Fruit fly (Drosophila melanogaster) whole organism, embryonic: ENCODE results near the gene Bap60.

Experiments used
- BtbVII ChIP-seq: fragments of 200-800 bp; sonication (Bioruptor generic); optimal IDR thresholded peaks from 3 replicates; lab custom pipeline; 2017; ENCODE audit warnings: missing biosample characterization, mild to moderate bottlenecking, missing genetic modification characterization
- CG10267 ChIP-seq: fragments of 200-800 bp; sonication (Bioruptor generic); optimal IDR thresholded peaks from 2 replicates; lab custom pipeline; 2018; ENCODE audit warnings: missing biosample characterization, mild to moderate bottlenecking, missing genetic modification characterization, moderate library complexity
- CG10366 ChIP-seq: fragments of 200-800 bp; sonication (Bioruptor generic); IDR thresholded peaks from 2 replicates; pipeline ENCODE4 v1.3.6; 2022; ENCODE audit warnings: missing biosample characterization, missing genetic modification characterization
- CG10431 ChIP-seq: fragments of 200-800 bp; sonication (Bioruptor generic); optimal IDR thresholded peaks from 3 replicates; lab custom pipeline; 2018; ENCODE audit warnings: missing biosample characterization, mild to moderate bottlenecking, missing genetic modification characterization
- CG10979 ChIP-seq: fragments of 200-800 bp; sonication (Bioruptor generic); optimal IDR thresholded peaks from 2 replicates; lab custom pipeline; 2018; ENCODE audit warnings: missing biosample characterization, mild to moderate bottlenecking, missing genetic modification characterization, moderate library complexity
- CG12659 ChIP-seq: fragments of 200-800 bp; sonication (Bioruptor generic); optimal IDR thresholded peaks from 3 replicates; lab custom pipeline; 2017; ENCODE audit warnings: mild to moderate bottlenecking, missing biosample characterization, missing genetic modification reagents, missing genetic modification characterization
- CG12744 ChIP-seq: fragments of 200-800 bp; sonication (Bioruptor generic); optimal IDR thresholded peaks from 2 replicates; lab custom pipeline; 2016; ENCODE audit warnings: missing biosample characterization, missing genetic modification characterization
- CG12942 ChIP-seq: fragments of 200-800 bp; sonication (Bioruptor generic); optimal IDR thresholded peaks from 3 replicates; lab custom pipeline; 2016; ENCODE audit warnings: missing biosample characterization, missing genetic modification characterization
- CG14050 ChIP-seq: fragments of 200-800 bp; sonication (Bioruptor generic); IDR thresholded peaks from 3 replicates; pipeline ENCODE4 v1.3.6; 2022; ENCODE audit warnings: missing biosample characterization, missing genetic modification characterization
- CG15011 ChIP-seq: fragments of 200-800 bp; sonication (Bioruptor generic); optimal IDR thresholded peaks from 3 replicates; lab custom pipeline; 2018; ENCODE audit warnings: missing biosample characterization, mild to moderate bottlenecking, missing genetic modification characterization
- CG18011 ChIP-seq: fragments of 200-800 bp; sonication (Bioruptor generic); optimal IDR thresholded peaks from 2 replicates; lab custom pipeline; 2017; ENCODE audit warnings: missing biosample characterization, missing genetic modification characterization, mild to moderate bottlenecking, moderate library complexity, missing genotype
- CG18262 ChIP-seq: fragments of 200-800 bp; optimal IDR thresholded peaks from 3 replicates; lab custom pipeline; 2019; ENCODE audit warnings: missing biosample characterization, mild to moderate bottlenecking, missing genetic modification characterization, moderate library complexity
- CG18599 ChIP-seq: fragments of 200-800 bp; sonication (Bioruptor generic); optimal IDR thresholded peaks from 3 replicates; lab custom pipeline; 2017; ENCODE audit warnings: missing biosample characterization, missing genetic modification characterization, mild to moderate bottlenecking, moderate library complexity, missing genetic modification reagents
- CG18764 ChIP-seq: fragments of 200-800 bp; sonication (Bioruptor generic); optimal IDR thresholded peaks from 3 replicates; lab custom pipeline; 2016; ENCODE audit warnings: missing biosample characterization, missing genetic modification characterization
- CG2712 ChIP-seq: fragments of 200-800 bp; optimal IDR thresholded peaks from 3 replicates; lab custom pipeline; 2019; ENCODE audit warnings: missing biosample characterization, mild to moderate bottlenecking, missing genetic modification characterization, moderate library complexity
- CG31441 ChIP-seq: fragments of 200-800 bp; sonication (Bioruptor generic); IDR thresholded peaks from 2 replicates; pipeline ENCODE4 v1.3.6; 2022; ENCODE audit warnings: missing biosample characterization, missing genetic modification characterization
- CG3281 ChIP-seq: fragments of 200-800 bp; sonication (Bioruptor generic); optimal IDR thresholded peaks from 3 replicates; lab custom pipeline; 2017; ENCODE audit warnings: missing biosample characterization, mild to moderate bottlenecking, missing genetic modification characterization
- CG4282 ChIP-seq: fragments of 200-800 bp; sonication (Bioruptor generic); optimal IDR thresholded peaks from 2 replicates; lab custom pipeline; 2016; ENCODE audit warnings: missing biosample characterization, missing genetic modification characterization
- CG4328 ChIP-seq: fragments of 200-800 bp; sonication (Bioruptor generic); optimal IDR thresholded peaks from 3 replicates; lab custom pipeline; 2017; ENCODE audit warnings: missing biosample characterization, missing genetic modification reagents, missing genetic modification characterization
- CG4404 ChIP-seq: fragments of 200-800 bp; sonication (Bioruptor generic); IDR thresholded peaks from 2 replicates; pipeline ENCODE4 v1.3.6; 2022; ENCODE audit warnings: missing biosample characterization, missing genetic modification characterization
- CG5953 ChIP-seq: fragments of 200-800 bp; sonication (Bioruptor generic); IDR thresholded peaks from 2 replicates; pipeline ENCODE4 v1.3.6; 2022; ENCODE audit warnings: missing biosample characterization, missing genetic modification characterization
- CG9437 ChIP-seq: fragments of 200-800 bp; sonication (Bioruptor generic); optimal IDR thresholded peaks from 2 replicates; lab custom pipeline; 2018; ENCODE audit warnings: missing biosample characterization, mild to moderate bottlenecking, missing genetic modification characterization
- D19A ChIP-seq: fragments of 200-800 bp; optimal IDR thresholded peaks from 3 replicates; lab custom pipeline; 2019; ENCODE audit warnings: missing biosample characterization, mild to moderate bottlenecking, missing genetic modification characterization, moderate library complexity
- Dad ChIP-seq: fragments of 200-800 bp; sonication (Bioruptor generic); optimal IDR thresholded peaks from 3 replicates; lab custom pipeline; 2016; ENCODE audit warnings: missing biosample characterization, missing genetic modification characterization
- Fer2 ChIP-seq: fragments of 200-800 bp; sonication (Bioruptor generic); optimal IDR thresholded peaks from 2 replicates; lab custom pipeline; 2018; ENCODE audit warnings: missing biosample characterization, mild to moderate bottlenecking, missing genetic modification characterization, moderate library complexity
- HHEX ChIP-seq: fragments of 200-800 bp; sonication (Bioruptor generic); optimal IDR thresholded peaks from 3 replicates; lab custom pipeline; 2017; ENCODE audit warnings: missing biosample characterization, mild to moderate bottlenecking, missing genetic modification characterization, missing genetic modification reagents
- MTF-1 ChIP-seq: fragments of 200-800 bp; sonication (Bioruptor generic); optimal IDR thresholded peaks from 2 replicates; lab custom pipeline; 2018; ENCODE audit warnings: missing biosample characterization, mild to moderate bottlenecking, missing genetic modification characterization, borderline replicate concordance
- Med ChIP-seq: fragments of 200-800 bp; sonication (Bioruptor generic); peaks from one replicate; lab custom pipeline; 2016; ENCODE audit warnings: missing biosample characterization, missing genetic modification characterization, mild to moderate bottlenecking, inconsistent platforms, moderate library complexity
- NfI ChIP-seq: fragments of 200-800 bp; sonication (Bioruptor generic); optimal IDR thresholded peaks from 3 replicates; lab custom pipeline; 2018; ENCODE audit warnings: missing biosample characterization, mild to moderate bottlenecking, missing genetic modification characterization, moderate library complexity
- PHDP ChIP-seq: fragments of 200-800 bp; sonication (Bioruptor generic); optimal IDR thresholded peaks from 3 replicates; lab custom pipeline; 2018; ENCODE audit warnings: missing biosample characterization, mild to moderate bottlenecking, missing genetic modification characterization, moderate library complexity
- Sry-β ChIP-seq: fragments of 200-800 bp; sonication (Bioruptor generic); optimal IDR thresholded peaks from 2 replicates; lab custom pipeline; 2018; ENCODE audit warnings: missing biosample characterization, mild to moderate bottlenecking, missing genetic modification characterization, moderate library complexity
- TFAM ChIP-seq: fragments of 200-800 bp; sonication (Bioruptor generic); optimal IDR thresholded peaks from 2 replicates; lab custom pipeline; 2017; ENCODE audit warnings: missing biosample characterization, missing genetic modification characterization, inconsistent platforms
- Xbp1 ChIP-seq: fragments of 200-800 bp; sonication (Bioruptor generic); optimal IDR thresholded peaks from 3 replicates; lab custom pipeline; 2016; ENCODE audit warnings: missing biosample characterization, mild to moderate bottlenecking, missing genetic modification characterization
- cas ChIP-seq: fragments of 200-800 bp; sonication (Bioruptor generic); IDR thresholded peaks from 2 replicates; pipeline ENCODE4 v1.3.6; 2022; ENCODE audit warnings: missing biosample characterization, missing genetic modification characterization
- caup ChIP-seq: fragments of 200-800 bp; sonication (Bioruptor generic); optimal IDR thresholded peaks from 3 replicates; lab custom pipeline; 2017; ENCODE audit warnings: missing biosample characterization, mild to moderate bottlenecking, missing genetic modification characterization, moderate library complexity; ENCODE audit not compliant: severe bottlenecking
- chif ChIP-seq, 2 experiments: fragments of 200-800 bp; sonication (Bioruptor generic); optimal IDR thresholded peaks; 3 replicates each; lab custom pipeline; 2016; ENCODE audit warnings: missing biosample characterization in 2 of 2, missing genetic modification characterization in 2 of 2
- fd3F ChIP-seq: fragments of 200-800 bp; sonication (Bioruptor generic); optimal IDR thresholded peaks from 2 replicates; lab custom pipeline; 2018; ENCODE audit warnings: missing biosample characterization, mild to moderate bottlenecking, missing genetic modification characterization, moderate library complexity
- ftz-f1 ChIP-seq: fragments of 200-800 bp; sonication (Bioruptor generic); optimal IDR thresholded peaks from 2 replicates; lab custom pipeline; 2016; ENCODE audit warnings: missing biosample characterization, missing genetic modification characterization
- gsb-n ChIP-seq: fragments of 200-800 bp; sonication (Bioruptor generic); optimal IDR thresholded peaks from 3 replicates; lab custom pipeline; 2018; ENCODE audit warnings: missing biosample characterization, mild to moderate bottlenecking, missing genetic modification characterization
- hkb ChIP-seq, 2 experiments: fragments of 200-800 bp in 1 of 2; fragments of >200 bp in 1 of 2; sonication (Bioruptor generic) in 1 of 2; IDR thresholded peaks in 1 of 2; optimal IDR thresholded peaks in 1 of 2; 2 replicates each; pipeline versions ENCODE4 v1.3.6 to Lab custom; 2017 to 2022; ENCODE audit warnings: missing biosample characterization in 1 of 2, missing genetic modification characterization in 1 of 2
- inv ChIP-seq: fragments of 200-800 bp; sonication (Bioruptor generic); IDR thresholded peaks from 2 replicates; pipeline ENCODE4 v1.3.6; 2022; ENCODE audit warnings: missing biosample characterization, missing genetic modification characterization; ENCODE audit not compliant: partially characterized antibody
- jigr1 ChIP-seq: fragments of 200-800 bp; sonication (Bioruptor generic); IDR thresholded peaks from 3 replicates; pipeline ENCODE4 v1.3.6; 2022; ENCODE audit warnings: missing biosample characterization, missing genetic modification characterization
- kni ChIP-seq: fragments of 200-800 bp; sonication (Bioruptor generic); optimal IDR thresholded peaks from 3 replicates; lab custom pipeline; 2017; ENCODE audit warnings: mild to moderate bottlenecking, missing biosample characterization, missing genetic modification reagents, missing genetic modification characterization
- phol ChIP-seq: fragments of 200-800 bp; sonication (Bioruptor generic); optimal IDR thresholded peaks from 3 replicates; lab custom pipeline; 2018; ENCODE audit warnings: missing biosample characterization, mild to moderate bottlenecking, missing genetic modification characterization, moderate library complexity
- repo ChIP-seq: fragments of 200-800 bp; sonication (Bioruptor generic); optimal IDR thresholded peaks from 2 replicates; lab custom pipeline; 2016; ENCODE audit warnings: missing biosample characterization, missing genetic modification characterization
- row ChIP-seq: fragments of 200-800 bp; sonication (Bioruptor generic); IDR thresholded peaks from 3 replicates; pipeline ENCODE4 v1.3.6; 2022; ENCODE audit warnings: missing biosample characterization, missing genetic modification characterization
- sens ChIP-seq: fragments of 200-800 bp; sonication (Bioruptor generic); peaks from one replicate; lab custom pipeline; 2016; ENCODE audit warnings: missing biosample characterization, missing genetic modification characterization
- tgo ChIP-seq: fragments of 200-800 bp; sonication (Bioruptor generic); IDR thresholded peaks from 3 replicates; pipeline ENCODE4 v1.3.6; 2022; ENCODE audit warnings: missing biosample characterization, missing genetic modification characterization
- z ChIP-seq: fragments of 200-800 bp; sonication (Bioruptor generic); IDR thresholded peaks from 3 replicates; pipeline ENCODE4 v1.3.6; 2022; ENCODE audit warnings: missing biosample characterization, missing genetic modification characterization

Gene Bap60

DNA sequence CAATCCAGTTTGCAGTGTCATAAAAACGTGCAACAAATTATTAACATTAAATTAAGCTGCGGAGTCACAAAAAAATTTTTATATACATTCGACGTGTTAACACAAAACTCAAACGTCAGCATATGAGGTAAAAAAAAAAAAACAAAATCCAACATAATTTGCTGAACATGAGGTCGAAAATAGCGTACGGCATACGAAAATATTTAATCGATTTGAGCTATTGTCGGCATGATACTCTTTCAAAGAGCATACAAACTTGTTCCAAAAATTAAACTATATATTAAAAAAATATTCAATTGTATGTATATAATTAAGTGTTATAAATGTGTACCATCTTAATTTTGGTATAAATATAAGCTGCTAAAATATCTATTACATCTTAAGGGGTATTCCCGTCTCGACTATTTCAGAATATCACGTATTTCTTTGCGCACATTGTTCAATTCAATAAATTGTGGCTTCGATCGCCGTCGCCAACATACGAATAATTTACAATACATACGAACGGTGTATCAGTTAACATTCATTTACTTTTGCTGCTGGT is 49.7 kb downstream of the Bap60 start (continued):
- TF ChIP-seq gsb-n (peak; percentile 19), CG14050 (GFP tag; lab: Robert Waterston, UW) (0 out of 3 replicates have a peak, but pooled peaks have one; percentile 20), inv (GFP tag; lab: Robert Waterston, UW) (no peak), BtbVII (peak; percentile 13), CG10366 (GFP tag; lab: Robert Waterston, UW) (peak; percentile 36), caup (GFP tag; lab: Kevin White, UChicago) (peak; percentile 2), CG18764 (GFP tag; lab: Kevin White, UChicago) (no peak), fd3F (GFP tag; lab: Kevin White, UChicago) (peak; percentile 51), Sry-β (GFP tag; lab: Kevin White, UChicago) (no peak), CG12942 (GFP tag; lab: Kevin White, UChicago) (no peak), CG10979 (peak; percentile 18), phol (tag; lab: Kevin White, UChicago) (peak; percentile 46), CG18599 (GFP tag; lab: Kevin White, UChicago) (peak; percentile 57), chif (GFP tag; optimal IDR thresholded peaks at IDR 0.05; lab: Kevin White, UChicago) (no peak), CG10267 (tag; lab: Kevin White, UChicago) (peak; percentile 37), NfI (GFP tag; lab: Kevin White, UChicago) (no peak), CG12744 (GFP tag; lab: Kevin White, UChicago) (no peak), CG4282 (no peak), HHEX (peak; percentile 37), cas (no peak), CG31441 (peak; percentile 65), repo (no peak), Xbp1 (GFP tag; lab: Kevin White, UChicago) (peak; percentile 9), ftz-f1 (GFP tag; lab: Kevin White, UChicago) (no peak), CG12659 (GFP tag; lab: Kevin White, UChicago) (peak; percentile 39), sens (GFP tag; lab: Kevin White, UChicago) (no peak), kni (no peak), Fer2 (peak; percentile 19), D19A (tag; lab: Kevin White, UChicago) (peak; percentile 84), row (GFP tag; lab: Robert Waterston, UW) (peak; percentile 81), CG18011 (no peak), CG5953 (no peak), jigr1 (GFP tag; lab: Robert Waterston, UW) (no peak), CG18262 (tag; lab: Kevin White, UChicago) (peak; percentile 42), MTF-1 (no peak), CG15011 (GFP tag; lab: Kevin White, UChicago) (peak; percentile 29), CG3281 (peak; percentile 17), CG10431 (GFP tag; lab: Kevin White, UChicago) (no peak), hkb (optimal IDR thresholded peaks at IDR 0.05; lab: Kevin White, UChicago) (no peak), hkb (GFP tag; IDR thresholded peaks at IDR 0.05; lab: Robert Waterston, UW) (peak; percentile 63; the same call in 1 of the 2 replicates), CG2712 (peak; percentile 53), CG4404 (no peak), Med (GFP tag; lab: Kevin White, UChicago) (peak; percentile 29), z (no peak), TFAM (GFP tag; lab: Kevin White, UChicago) (no peak), tgo (peak; percentile 71; the same call in 2 of the 3 replicates), CG4328 (GFP tag; lab: Kevin White, UChicago) (no peak), PHDP (tag; lab: Kevin White, UChicago) (peak; percentile 63), Dad (no peak), CG9437 (GFP tag; lab: Kevin White, UChicago) (peak; percentile 3)
